Worm (Caenorhabditis elegans): ENCODE data around the gene Y39A1A.22.
A peak's percentile ranks its signal among the peaks of the same experiment; 100 is the strongest.

Y39A1A.22 gene

ce11 chrIII:10666640-10667039 is 40.2 kb downstream of the Y39A1A.22 start:
- TF ChIP-seq hlh-6 (tag; optimal IDR thresholded peaks at IDR 0.05) (no peak), pat-9 (tag; optimal IDR thresholded peaks at IDR 0.05) (no peak), pag-3 (tag; optimal IDR thresholded peaks at IDR 0.05; ENCODE audit: borderline replicate concordance) (no peak), ceh-9 (tag; optimal IDR thresholded peaks at IDR 0.05) (no peak), ceh-48 (tag; optimal IDR thresholded peaks at IDR 0.05) (no peak), hlh-30 (tag; optimal IDR thresholded peaks at IDR 0.05; ENCODE audit: insufficient read depth) (no peak), nhr-232 (tag; optimal IDR thresholded peaks at IDR 0.05) (no peak), gmeb-2 (tag; optimal IDR thresholded peaks at IDR 0.05) (no peak), ref-2 (tag; optimal IDR thresholded peaks at IDR 0.05) (no peak), ceh-6 (GFP tag; optimal IDR thresholded peaks at IDR 0.05) (no peak), sox-4 (tag; optimal IDR thresholded peaks at IDR 0.05) (no peak), lim-6 (tag; optimal IDR thresholded peaks at IDR 0.05) (no peak), K09A11.1 (tag; optimal IDR thresholded peaks at IDR 0.05; ENCODE audit: insufficient read depth) (no peak)

ce11 chrIII:10661292-10661691 is 45.5 kb downstream of the Y39A1A.22 start:
- no peak for TF ChIP-seq ets-4 (tag; optimal IDR thresholded peaks at IDR 0.05)
- TF ChIP-seq ahr-1 (tag; optimal IDR thresholded peaks at IDR 0.05): no peak
- TF ChIP-seq unc-3 (GFP tag; conservative IDR thresholded peaks at IDR 0.05): no peak
- TF ChIP-seq unc-3 (tag; optimal IDR thresholded peaks at IDR 0.05): no peak
- no peak for TF ChIP-seq elt-2 (tag; optimal IDR thresholded peaks at IDR 0.05)
- no peak for TF ChIP-seq ceh-30 (tag; optimal IDR thresholded peaks at IDR 0.05)
- TF ChIP-seq tbx-7 (tag; optimal IDR thresholded peaks at IDR 0.05): no peak
- no peak for TF ChIP-seq unc-42 (tag; optimal IDR thresholded peaks at IDR 0.05)
- no peak for TF ChIP-seq sdc-2 (tag; optimal IDR thresholded peaks at IDR 0.05)
- no peak for TF ChIP-seq elt-4 (tag; optimal IDR thresholded peaks at IDR 0.05)
- no peak for TF ChIP-seq T23F11.4 (GFP tag; optimal IDR thresholded peaks at IDR 0.05)
- no peak for TF ChIP-seq hlh-13 (GFP tag; optimal IDR thresholded peaks at IDR 0.05)
- no peak for TF ChIP-seq F13H6.1 (tag; optimal IDR thresholded peaks at IDR 0.05)
- TF ChIP-seq ceh-34 (tag; optimal IDR thresholded peaks at IDR 0.05): no peak
- no peak for TF ChIP-seq nhr-11 (tag; optimal IDR thresholded peaks at IDR 0.05)

- peak; percentile 98 for TF ChIP-seq nfya-1 (tag; optimal IDR thresholded peaks at IDR 0.05)
- TF ChIP-seq fax-1 (tag; optimal IDR thresholded peaks at IDR 0.05): no peak
- TF ChIP-seq eyg-1 (tag; optimal IDR thresholded peaks at IDR 0.05): no peak
- TF ChIP-seq ref-2 (tag; optimal IDR thresholded peaks at IDR 0.05): peak; percentile 5
Measured at ce11 chrIII:10658394-10658793, 48.4 kb downstream of the Y39A1A.22 start.

ce11 chrIII:10657661-10658060 is 49.2 kb downstream of the Y39A1A.22 start:
- TF ChIP-seq C08G9.2 (tag; optimal IDR thresholded peaks at IDR 0.05): no peak
- TF ChIP-seq sox-2 (GFP tag; IDR thresholded peaks at IDR 0.05): no peak
- TF ChIP-seq ceh-31 (tag; optimal IDR thresholded peaks at IDR 0.05): no peak
- TF ChIP-seq rnt-1 (tag; optimal IDR thresholded peaks at IDR 0.05): no peak
- peak; percentile 45 for TF ChIP-seq unc-42 (tag; optimal IDR thresholded peaks at IDR 0.05)
- TF ChIP-seq unc-3 (GFP tag; conservative IDR thresholded peaks at IDR 0.05): no peak
- TF ChIP-seq unc-3 (tag; optimal IDR thresholded peaks at IDR 0.05): no peak
- no peak for TF ChIP-seq unc-86 (tag; optimal IDR thresholded peaks at IDR 0.05)
- TF ChIP-seq pha-4 (tag; optimal IDR thresholded peaks at IDR 0.05): no peak

- TF ChIP-seq pax-1 (tag; optimal IDR thresholded peaks at IDR 0.05): no peak
- no peak for TF ChIP-seq C38D4.7 (GFP tag; optimal IDR thresholded peaks at IDR 0.05)
- TF ChIP-seq fax-1 (tag; optimal IDR thresholded peaks at IDR 0.05): no peak
- no peak for TF ChIP-seq elt-2 (tag; optimal IDR thresholded peaks at IDR 0.05)
- TF ChIP-seq fkh-10 (GFP tag; optimal IDR thresholded peaks at IDR 0.05): no peak
- TF ChIP-seq ceh-2 (tag; optimal IDR thresholded peaks at IDR 0.05): no peak
- no peak for TF ChIP-seq nhr-11 (tag; optimal IDR thresholded peaks at IDR 0.05)
Measured at ce11 chrIII:10656069-10656468, 50.8 kb downstream of the Y39A1A.22 start.
